Fruit fly (Drosophila melanogaster): ENCODE data around the gene Acox3.
A peak's percentile ranks its signal among the peaks of the same experiment; 100 is the strongest.

Gene Acox3

DNA sequence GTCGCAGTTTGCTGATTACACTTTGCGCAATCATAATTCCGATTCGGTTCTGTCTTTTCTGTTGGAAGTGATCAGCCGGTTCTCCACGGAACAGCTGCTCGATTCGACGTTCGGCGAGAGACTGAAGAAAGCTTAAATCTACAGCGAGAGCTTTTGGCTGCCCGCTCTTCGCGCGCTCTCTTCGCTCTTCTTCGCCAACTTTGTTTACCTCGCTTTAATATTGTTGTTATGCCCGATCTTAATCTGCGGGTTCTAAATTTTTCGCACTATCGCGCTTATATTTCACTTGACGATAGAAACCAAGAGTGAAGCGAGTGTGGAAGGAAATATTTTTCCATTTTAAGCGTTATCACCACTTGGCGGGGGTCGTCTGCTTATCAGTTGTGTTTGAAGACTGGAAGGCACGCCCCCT is 46.2 kb upstream of the Acox3 start, which contains the start of gene CG9547 (continued):
- peak; percentile 38 for TF ChIP-seq CG12071 (GFP tag; optimal IDR thresholded peaks at IDR 0.05)
- no peak; the same call in 2 of the 3 replicates for TF ChIP-seq HLH4C (GFP tag; IDR thresholded peaks at IDR 0.05; ENCODE audit: partially characterized antibody)
- TF ChIP-seq Adf1 (GFP tag; IDR thresholded peaks at IDR 0.05), result peak; percentile 37; the same call in 1 of the 2 replicates
- no peak for TF ChIP-seq corto (GFP tag; optimal IDR thresholded peaks at IDR 0.05)
- peak; percentile 22; the same call in 1 of the 2 replicates for TF ChIP-seq vvl (GFP tag; IDR thresholded peaks at IDR 0.05)
- TF ChIP-seq dan (GFP tag; IDR thresholded peaks at IDR 0.05), result no peak
- peak; percentile 54 for TF ChIP-seq CG15514 (GFP tag; optimal IDR thresholded peaks at IDR 0.05)
- no peak for TF ChIP-seq pzg (GFP tag; optimal IDR thresholded peaks at IDR 0.05)
- TF ChIP-seq CG31441 (GFP tag; IDR thresholded peaks at IDR 0.05), result no peak
- no peak for TF ChIP-seq CG16863 (GFP tag; optimal IDR thresholded peaks at IDR 0.05)
- TF ChIP-seq CG2712 (tag; optimal IDR thresholded peaks at IDR 0.05), result no peak
- TF ChIP-seq CG42726 (GFP tag; IDR thresholded peaks at IDR 0.05; ENCODE audit: partially characterized antibody), result no peak
- TF ChIP-seq Ptx1 (GFP tag; IDR thresholded peaks at IDR 0.05), result no peak
- TF ChIP-seq CG33213 (GFP tag; optimal IDR thresholded peaks at IDR 0.05), result no peak
- peak; percentile 97 for TF ChIP-seq CG7745 (tag; optimal IDR thresholded peaks at IDR 0.05)
- TF ChIP-seq CG9932 (GFP tag; IDR thresholded peaks at IDR 0.05), result peak; percentile 30; the same call in 1 of the 2 replicates
- no peak; the same call in 1 of the 2 replicates for TF ChIP-seq sob (GFP tag; IDR thresholded peaks at IDR 0.05)
- peak in 1 of 2 experiments; percentile 60 for TF ChIP-seq Hr78 (GFP tag; optimal IDR thresholded peaks at IDR 0.05)
- TF ChIP-seq NfI (GFP tag; optimal IDR thresholded peaks at IDR 0.05), result peak; percentile 20
- TF ChIP-seq CG18599 (GFP tag; optimal IDR thresholded peaks at IDR 0.05), result peak; percentile 27
- peak; percentile 24 for TF ChIP-seq CG12299 (tag; optimal IDR thresholded peaks at IDR 0.05)
- no peak for TF ChIP-seq ATbp (GFP tag; optimal IDR thresholded peaks at IDR 0.05)
- peak; percentile 33 for TF ChIP-seq CG31365 (tag; optimal IDR thresholded peaks at IDR 0.05)
- TF ChIP-seq nmo (GFP tag; optimal IDR thresholded peaks at IDR 0.05), result no peak
- TF ChIP-seq CG10321 (GFP tag; IDR thresholded peaks at IDR 0.05), result no peak
- TF ChIP-seq CG7372 (GFP tag; IDR thresholded peaks at IDR 0.05), result no peak
- TF ChIP-seq CG13296 (GFP tag; optimal IDR thresholded peaks at IDR 0.05), result peak; percentile 70
- TF ChIP-seq CG15696 (tag; optimal IDR thresholded peaks at IDR 0.05), result no peak
- TF ChIP-seq CG17568 (GFP tag; optimal IDR thresholded peaks at IDR 0.05), result no peak
- TF ChIP-seq CG6254 (GFP tag; optimal IDR thresholded peaks at IDR 0.05), result no peak
- no peak for TF ChIP-seq CG18476 (GFP tag; optimal IDR thresholded peaks at IDR 0.05)
- TF ChIP-seq Hr39 (optimal IDR thresholded peaks at IDR 0.05), result no peak
- peak; percentile 80 for TF ChIP-seq CG3163 (GFP tag; optimal IDR thresholded peaks at IDR 0.05)
- peak; percentile 82 for TF ChIP-seq exex (tag; optimal IDR thresholded peaks at IDR 0.05)
- no peak for TF ChIP-seq Ets65A (GFP tag)
- peak; percentile 69; the same call in 2 of the 3 replicates for TF ChIP-seq ci (GFP tag; IDR thresholded peaks at IDR 0.05)
- TF ChIP-seq HLH54F (GFP tag; optimal IDR thresholded peaks at IDR 0.05), result no peak
- peak; percentile 43 for TF ChIP-seq CG6813 (GFP tag; optimal IDR thresholded peaks at IDR 0.05)
- peak; percentile 27 for TF ChIP-seq CG3281 (GFP tag; optimal IDR thresholded peaks at IDR 0.05)
- TF ChIP-seq B-H2 (GFP tag; optimal IDR thresholded peaks at IDR 0.05), result peak; percentile 6
- TF ChIP-seq Neu2 (GFP tag; optimal IDR thresholded peaks at IDR 0.05; ENCODE audit: borderline replicate concordance), result no peak
- no peak for TF ChIP-seq CG5245 (GFP tag; optimal IDR thresholded peaks at IDR 0.05)
- peak; percentile 39 for TF ChIP-seq caup (GFP tag; optimal IDR thresholded peaks at IDR 0.05; ENCODE audit: severe bottlenecking)
- no peak for TF ChIP-seq CG11696 (GFP tag; IDR thresholded peaks at IDR 0.05)
- no peak for TF ChIP-seq CG12391 (tag; optimal IDR thresholded peaks at IDR 0.05)
- no peak for TF ChIP-seq bowl (GFP tag; IDR thresholded peaks at IDR 0.05)
- no peak for TF ChIP-seq dmrt11E (tag; optimal IDR thresholded peaks at IDR 0.05)
- no peak for TF ChIP-seq org-1 (GFP tag; optimal IDR thresholded peaks at IDR 0.05)
- TF ChIP-seq ac (GFP tag; optimal IDR thresholded peaks at IDR 0.05), result no peak
- TF ChIP-seq BEAF-32 (GFP tag; optimal IDR thresholded peaks at IDR 0.05), result peak; percentile 11

Data from whole organism, embryonic.